Worm (Caenorhabditis elegans) whole organism, young adult: ENCODE results near the gene atp-5.

Experiments
- B0019.2 ChIP-seq: fragments of 200-800 bp; sonication (Bioruptor generic); conservative IDR thresholded peaks from 2 replicates; pipeline ENCODE4 v1.3.6; 2022; ENCODE audit warnings: missing genetic modification reagents, missing genetic modification characterization, missing compliant biosample characterization
- B0336.3 ChIP-seq: fragments of 200-800 bp; sonication (Bioruptor generic); IDR thresholded peaks from 2 replicates; pipeline ENCODE4 v1.3.6; 2022; ENCODE audit warnings: missing genetic modification characterization, missing compliant biosample characterization
- F55B11.4 ChIP-seq: sonication (generic microtip); optimal IDR thresholded peaks from 2 replicates; lab custom pipeline; 2016; ENCODE audit warnings: missing compliant biosample characterization, missing genetic modification characterization, borderline replicate concordance; ENCODE audit not compliant: insufficient read depth
- F57A8.1 ChIP-seq: fragments of 200-800 bp; sonication (Bioruptor generic); optimal IDR thresholded peaks from 2 replicates; lab custom pipeline; 2018; ENCODE audit warnings: mild to moderate bottlenecking, missing genetic modification characterization, moderate library complexity, missing compliant biosample characterization
- K12H6.12 ChIP-seq: fragments of 200-800 bp; sonication (Bioruptor generic); optimal IDR thresholded peaks from 2 replicates; lab custom pipeline; 2018; ENCODE audit warnings: mild to moderate bottlenecking, missing genetic modification characterization, missing compliant biosample characterization
- T07F8.4 ChIP-seq: sonication (generic microtip); optimal IDR thresholded peaks from 2 replicates; lab custom pipeline; 2016; ENCODE audit warnings: mild to moderate bottlenecking, missing genetic modification characterization, moderate library complexity, missing compliant biosample characterization
- Y79H2A.3 ChIP-seq: fragments of 200-800 bp; sonication (Bioruptor generic); conservative IDR thresholded peaks from 2 replicates; pipeline ENCODE4 v1.3.6; 2022; ENCODE audit warnings: missing genetic modification reagents, missing genetic modification characterization, missing compliant biosample characterization
- akir-1 ChIP-seq: fragments of 200-800 bp; sonication (Bioruptor generic); optimal IDR thresholded peaks from 2 replicates; lab custom pipeline; 2018; ENCODE audit warnings: mild to moderate bottlenecking, missing genetic modification characterization, moderate library complexity, missing compliant biosample characterization
- athp-1 ChIP-seq: sonication (generic microtip); optimal IDR thresholded peaks from 2 replicates; lab custom pipeline; 2017; ENCODE audit warnings: mild to moderate bottlenecking, missing genetic modification characterization, missing compliant biosample characterization
- attf-5 ChIP-seq: fragments of 200-800 bp; sonication (Bioruptor generic); optimal IDR thresholded peaks from 2 replicates; lab custom pipeline; 2018; ENCODE audit warnings: mild to moderate bottlenecking, missing genetic modification characterization, missing compliant biosample characterization
- attf-6 ChIP-seq: fragments of 200-800 bp; sonication (Bioruptor generic); IDR thresholded peaks from 2 replicates; pipeline ENCODE4 v1.3.6; 2022; ENCODE audit warnings: missing genetic modification reagents, missing genetic modification characterization, missing compliant biosample characterization
- bed-1 ChIP-seq: fragments of 200-800 bp; sonication (Bioruptor generic); IDR thresholded peaks from 2 replicates; pipeline ENCODE4 v1.3.6; 2022; ENCODE audit warnings: missing genetic modification reagents, missing genetic modification characterization, missing compliant biosample characterization
- ccch-3 ChIP-seq: fragments of 200-800 bp; sonication (Bioruptor generic); optimal IDR thresholded peaks from 2 replicates; lab custom pipeline; 2018; ENCODE audit warnings: mild to moderate bottlenecking, missing genetic modification characterization, missing compliant biosample characterization
- cebp-1 ChIP-seq, 2 experiments: fragments of 200-800 bp in 1 of 2; sonication (Bioruptor generic) in 1 of 2; sonication (generic microtip) in 1 of 2; IDR thresholded peaks in 1 of 2; optimal IDR thresholded peaks in 1 of 2; 2 replicates each; pipeline versions ENCODE4 v1.3.6 to Lab custom; 2017 to 2022; ENCODE audit warnings: missing compliant biosample characterization in 2 of 2, missing genetic modification characterization in 2 of 2, mild to moderate bottlenecking in 1 of 2, missing genetic modification reagents in 1 of 2, moderate library complexity in 1 of 2
- ceh-27 ChIP-seq: fragments of 200-800 bp; sonication (Bioruptor generic); optimal IDR thresholded peaks from 2 replicates; lab custom pipeline; 2018; ENCODE audit warnings: mild to moderate bottlenecking, missing genetic modification characterization, moderate library complexity, missing compliant biosample characterization
- ceh-58 ChIP-seq: fragments of 200-800 bp; sonication (Bioruptor generic); IDR thresholded peaks from 2 replicates; pipeline ENCODE4 v1.3.6; 2022; ENCODE audit warnings: missing genetic modification characterization, missing compliant biosample characterization
- ceh-79 ChIP-seq: sonication (generic microtip); optimal IDR thresholded peaks from 2 replicates; lab custom pipeline; 2017; ENCODE audit warnings: mild to moderate bottlenecking, missing genetic modification characterization, missing compliant biosample characterization
- efl-1 ChIP-seq: fragments of 150-350 bp; optimal IDR thresholded peaks from 2 replicates; lab custom pipeline; 2014; ENCODE audit warnings: missing biosample characterization, missing genetic modification reagents, missing genetic modification characterization
- egl-18 ChIP-seq: fragments of 200-800 bp; sonication (Bioruptor generic); IDR thresholded peaks from 2 replicates; pipeline ENCODE4 v1.3.6; 2022; ENCODE audit warnings: missing genetic modification reagents, missing genetic modification characterization, missing compliant biosample characterization
- egl-44 ChIP-seq: fragments of 200-800 bp; sonication (Bioruptor generic); IDR thresholded peaks from 2 replicates; pipeline ENCODE4 v1.3.6; 2022; ENCODE audit warnings: missing genetic modification reagents, missing genetic modification characterization, missing compliant biosample characterization
- gei-17 ChIP-seq: fragments of 200-800 bp; sonication (Bioruptor generic); optimal IDR thresholded peaks from 2 replicates; lab custom pipeline; 2018; ENCODE audit warnings: mild to moderate bottlenecking, missing genetic modification characterization, missing compliant biosample characterization
- hlh-12 ChIP-seq: sonication (generic microtip); optimal IDR thresholded peaks from 2 replicates; lab custom pipeline; 2016; ENCODE audit warnings: missing genetic modification characterization, missing compliant biosample characterization
- hsf-1 ChIP-seq: fragments of 200-800 bp; sonication (Bioruptor generic); IDR thresholded peaks from 2 replicates; pipeline ENCODE4 v1.3.6; 2022; ENCODE audit warnings: missing genetic modification reagents, missing genetic modification characterization, missing compliant biosample characterization
- let-607 ChIP-seq, 2 experiments: fragments of 200-800 bp in 1 of 2; sonication (Bioruptor generic) in 1 of 2; sonication (generic microtip) in 1 of 2; optimal IDR thresholded peaks; 2 replicates each; lab custom pipeline; 2016 to 2018; ENCODE audit warnings: mild to moderate bottlenecking in 2 of 2, missing compliant biosample characterization in 2 of 2, missing genetic modification characterization in 2 of 2, moderate library complexity in 2 of 2, missing genotype in 1 of 2
- lin-26 ChIP-seq: fragments of 200-800 bp; sonication (Bioruptor generic); IDR thresholded peaks from 2 replicates; pipeline ENCODE4 v1.3.6; 2022; ENCODE audit warnings: missing genetic modification reagents, missing genetic modification characterization, missing compliant biosample characterization
- lin-35 ChIP-seq, 3 experiments: fragments of 150-350 bp in 2 of 3; sonication (generic microtip) in 1 of 3; optimal IDR thresholded peaks; 2 replicates each; lab custom pipeline; 2014 to 2018; ENCODE audit warnings: missing biosample characterization in 3 of 3, missing genetic modification characterization in 3 of 3, missing genetic modification reagents in 3 of 3
- lin-40 ChIP-seq: sonication (generic microtip); optimal IDR thresholded peaks from 2 replicates; lab custom pipeline; 2016; ENCODE audit warnings: missing genetic modification characterization, mild to moderate bottlenecking, missing compliant biosample characterization, missing genotype, missing genetic modification reagents
- lin-54 ChIP-seq: fragments of 200-800 bp; sonication (Bioruptor generic); optimal IDR thresholded peaks from 2 replicates; lab custom pipeline; 2018; ENCODE audit warnings: mild to moderate bottlenecking, missing genetic modification characterization, missing compliant biosample characterization
- lir-1 ChIP-seq: fragments of 200-800 bp; sonication (Bioruptor generic); conservative IDR thresholded peaks from 2 replicates; pipeline ENCODE4 v1.3.6; 2022; ENCODE audit warnings: missing genetic modification reagents, missing genetic modification characterization, missing compliant biosample characterization
- madf-10 ChIP-seq: sonication (generic microtip); optimal IDR thresholded peaks from 2 replicates; lab custom pipeline; 2016; ENCODE audit warnings: mild to moderate bottlenecking, missing genetic modification characterization, missing compliant biosample characterization
- madf-3 ChIP-seq: fragments of 200-800 bp; sonication (Bioruptor generic); IDR thresholded peaks from 2 replicates; pipeline ENCODE4 v1.3.6; 2022; ENCODE audit warnings: missing genetic modification reagents, missing genetic modification characterization, missing compliant biosample characterization
- mcd-1 ChIP-seq: fragments of 200-800 bp; sonication (Bioruptor generic); IDR thresholded peaks from 2 replicates; pipeline ENCODE4 v1.3.6; 2022; ENCODE audit warnings: missing genetic modification reagents, missing genetic modification characterization, missing compliant biosample characterization
- nfya-1 ChIP-seq: sonication (generic microtip); optimal IDR thresholded peaks from 2 replicates; lab custom pipeline; 2017; ENCODE audit warnings: antibody characterized with exemption, missing compliant biosample characterization, missing genetic modification characterization, borderline replicate concordance; ENCODE audit not compliant: insufficient read depth
- nfyb-1 ChIP-seq: fragments of 200-800 bp; sonication (Bioruptor generic); IDR thresholded peaks from 2 replicates; pipeline ENCODE4 v1.3.6; 2022; ENCODE audit warnings: missing genetic modification reagents, missing genetic modification characterization, missing compliant biosample characterization
- nhr-120 ChIP-seq: fragments of 200-800 bp; sonication (Bioruptor generic); IDR thresholded peaks from 2 replicates; pipeline ENCODE4 v1.3.6; 2022; ENCODE audit warnings: missing genetic modification characterization, missing compliant biosample characterization
- nhr-90 ChIP-seq: sonication (generic microtip); optimal IDR thresholded peaks from 2 replicates; lab custom pipeline; 2016; ENCODE audit warnings: missing genotype, mild to moderate bottlenecking, missing genetic modification characterization, missing compliant biosample characterization
- pbrm-1 ChIP-seq: fragments of 200-800 bp; sonication (Bioruptor generic); IDR thresholded peaks from 2 replicates; pipeline ENCODE4 v1.3.6; 2022; ENCODE audit warnings: missing genetic modification reagents, missing genetic modification characterization, missing compliant biosample characterization
- sea-2 ChIP-seq: fragments of 200-800 bp; sonication (Bioruptor generic); IDR thresholded peaks from 2 replicates; pipeline ENCODE4 v1.3.6; 2022; ENCODE audit warnings: missing genetic modification characterization, missing compliant biosample characterization
- snpc-1.1 ChIP-seq: sonication (generic microtip); optimal IDR thresholded peaks from 2 replicates; lab custom pipeline; 2017; ENCODE audit warnings: missing genetic modification characterization, mild to moderate bottlenecking, missing compliant biosample characterization, antibody characterized with exemption, moderate library complexity, missing genotype, missing genetic modification reagents; ENCODE audit not compliant: insufficient read depth
- snpc-1.3 ChIP-seq: sonication (generic microtip); optimal IDR thresholded peaks from 2 replicates; lab custom pipeline; 2017; ENCODE audit warnings: missing genetic modification characterization, mild to moderate bottlenecking, missing compliant biosample characterization, antibody characterized with exemption, moderate library complexity, missing genotype, missing genetic modification reagents; ENCODE audit not compliant: insufficient read depth
- somi-1 ChIP-seq: fragments of 200-800 bp; sonication (Bioruptor generic); optimal IDR thresholded peaks from 2 replicates; lab custom pipeline; 2018; ENCODE audit warnings: mild to moderate bottlenecking, missing genetic modification characterization, missing compliant biosample characterization
- tbp1 ChIP-seq: fragments of 200-800 bp; sonication (Bioruptor generic); optimal IDR thresholded peaks from 2 replicates; lab custom pipeline; 2018; ENCODE audit warnings: mild to moderate bottlenecking, missing genetic modification characterization, missing compliant biosample characterization
- unc-62 ChIP-seq: fragments of 150-350 bp; optimal IDR thresholded peaks from 2 replicates; lab custom pipeline; 2014; ENCODE audit warnings: missing biosample characterization, missing genetic modification reagents, missing genetic modification characterization
- ztf-25 ChIP-seq: fragments of 200-800 bp; sonication (Bioruptor generic); IDR thresholded peaks from 2 replicates; pipeline ENCODE4 v1.3.6; 2022; ENCODE audit warnings: missing genetic modification reagents, missing genetic modification characterization, missing compliant biosample characterization
- ztf-26 ChIP-seq: sonication (generic microtip); optimal IDR thresholded peaks from 2 replicates; lab custom pipeline; 2017; ENCODE audit warnings: missing genetic modification characterization, missing compliant biosample characterization

atp-5 gene

ce11 chrV:11122466-11122865 lies 1.2 kb downstream of the atp-5 start, which contains the start of gene mboa-2 (continued):
- TF ChIP-seq madf-10 (tag; lab: Kevin White, UChicago) (peak; percentile 9), Y79H2A.3 (GFP tag; lab: Robert Waterston, UW) (no peak), gei-17 (no peak), somi-1 (GFP tag; lab: Kevin White, UChicago) (peak; percentile 36), efl-1 (no peak), nhr-120 (no peak), pbrm-1 (no peak; the same call in 1 of the 2 replicates), cebp-1 (GFP tag; IDR thresholded peaks at IDR 0.05; lab: Robert Waterston, UW) (no peak), cebp-1 (tag; optimal IDR thresholded peaks at IDR 0.05; lab: Kevin White, UChicago) (peak; percentile 28), ceh-79 (no peak)

- TF ChIP-seq unc-62 (GFP tag; lab: Kevin White, UChicago) = no peak
- peak; percentile 5 for TF ChIP-seq lin-40
- no peak for TF ChIP-seq athp-1 (tag; lab: Kevin White, UChicago)
- TF ChIP-seq F57A8.1 = no peak
- TF ChIP-seq mcd-1 (GFP tag; lab: Robert Waterston, UW) = no peak
- TF ChIP-seq K12H6.12 (tag; lab: Kevin White, UChicago) = peak; percentile 19
- no peak for TF ChIP-seq let-607 (tag; optimal IDR thresholded peaks at IDR 0.05; lab: Kevin White, UChicago)
- TF ChIP-seq egl-18 (GFP tag; lab: Robert Waterston, UW) = no peak
- TF ChIP-seq attf-5 (GFP tag; lab: Kevin White, UChicago) = peak; percentile 19
- no peak for TF ChIP-seq nhr-90 (tag; lab: Kevin White, UChicago)
- TF ChIP-seq hlh-12 (tag; lab: Kevin White, UChicago) = no peak
- no peak for TF ChIP-seq hsf-1 (GFP tag; lab: Robert Waterston, UW)
- no peak for TF ChIP-seq akir-1 (GFP tag; lab: Kevin White, UChicago)
- TF ChIP-seq lin-54 (GFP tag; lab: Kevin White, UChicago) = no peak
- TF ChIP-seq cebp-1 (GFP tag; IDR thresholded peaks at IDR 0.05; lab: Robert Waterston, UW) = no peak
- peak; percentile 41 for TF ChIP-seq cebp-1 (tag; optimal IDR thresholded peaks at IDR 0.05; lab: Kevin White, UChicago)
- TF ChIP-seq B0019.2 (GFP tag; lab: Robert Waterston, UW) = no peak
- no peak for TF ChIP-seq ceh-27 (GFP tag; lab: Kevin White, UChicago)
- TF ChIP-seq gei-17 = no peak
- TF ChIP-seq bed-1 (GFP tag; lab: Robert Waterston, UW) = no peak
- no peak for TF ChIP-seq egl-44 (GFP tag; lab: Robert Waterston, UW)
- no peak for TF ChIP-seq nfya-1 (tag; lab: Kevin White, UChicago)
- no peak for TF ChIP-seq lin-26 (GFP tag; lab: Robert Waterston, UW)
- TF ChIP-seq snpc-1.3 (tag; lab: Kevin White, UChicago) = no peak
- TF ChIP-seq tbp1 (GFP tag; lab: Kevin White, UChicago) = peak; percentile 11
- peak in 1 of 3 experiments; percentile 42 for TF ChIP-seq lin-35 (GFP tag; optimal IDR thresholded peaks at IDR 0.05; lab: Kevin White, UChicago)
Observed at ce11 chrV:11121247-11121646, 2.4 kb downstream of the atp-5 start.

- TF ChIP-seq bed-1 (GFP tag; lab: Robert Waterston, UW) (no peak), gei-17 (no peak), ztf-26 (tag; lab: Kevin White, UChicago) (peak; percentile 42), madf-3 (GFP tag; lab: Robert Waterston, UW) (0 out of 2 replicates have a peak, but pooled peaks have one; percentile 48), ceh-58 (no peak), T07F8.4 (tag; lab: Kevin White, UChicago) (no peak), ztf-25 (GFP tag; lab: Robert Waterston, UW) (0 out of 2 replicates have a peak, but pooled peaks have one; percentile 27), sea-2 (GFP tag; lab: Robert Waterston, UW) (no peak), nfyb-1 (0 out of 2 replicates have a peak, but pooled peaks have one; percentile 18), B0336.3 (GFP tag; lab: Robert Waterston, UW) (peak; percentile 22; the same call in 1 of the 2 replicates), ccch-3 (GFP tag; lab: Kevin White, UChicago) (no peak), lir-1 (GFP tag; lab: Robert Waterston, UW) (no peak), F55B11.4 (tag; lab: Kevin White, UChicago) (no peak), snpc-1.1 (tag; lab: Kevin White, UChicago) (no peak), attf-6 (GFP tag; lab: Robert Waterston, UW) (no peak), pbrm-1 (peak; percentile 8; the same call in 1 of the 2 replicates)
Observed at ce11 chrV:11119294-11119755, 4.3 kb downstream of the atp-5 start, which contains the start of gene scb-1. TSS of gene scb-1 (minus strand) at chrV:11119705.
